Worm (Caenorhabditis elegans): ENCODE measurements around the gene dct-14.

dct-14 gene

ce11 chrV:20492385-20492784, 7.9 kb downstream of the dct-14 start, which contains the start of gene srbc-79:
srbc-79 (minus strand) TSS chrV:20492485.
- TF ChIP-seq duxl-1 (tag; optimal IDR thresholded peaks at IDR 0.05; ENCODE audit: poor library complexity) (no peak), aha-1 (tag) (peak; percentile 16)

ce11 chrV:20489102-20489501, 11.2 kb downstream of the dct-14 start, which contains the start of gene srbc-78:
srbc-78 (minus strand) TSS chrV:20489202.
- TF ChIP-seq jun-1 (tag; optimal IDR thresholded peaks at IDR 0.05): no peak
- peak in 1 of 2 experiments; percentile 77 for TF ChIP-seq unc-62 (GFP tag; optimal IDR thresholded peaks at IDR 0.05 in 1 of 2)
- no peak for TF ChIP-seq unc-62 (tag; optimal IDR thresholded peaks at IDR 0.05)

- TF ChIP-seq ZK546.5 (tag; optimal IDR thresholded peaks at IDR 0.05) (no peak), hlh-30 (tag; optimal IDR thresholded peaks at IDR 0.05; ENCODE audit: insufficient read depth) (peak; percentile 2), lsy-2 (tag; optimal IDR thresholded peaks at IDR 0.05) (peak in 1 of 2 experiments; percentile 12)
Observed at ce11 chrV:20486549-20486948, 13.8 kb downstream of the dct-14 start.

ce11 chrV:20485285-20485684, 15.0 kb downstream of the dct-14 start, which contains the start of gene dhcr-7:
dhcr-7 (minus strand) TSS chrV:20485385.
- TF ChIP-seq ZK337.2 (GFP tag; IDR thresholded peaks at IDR 0.05) (no peak), egl-27 (tag; optimal IDR thresholded peaks at IDR 0.05) (no peak), unc-130 (GFP tag; optimal IDR thresholded peaks at IDR 0.05) (no peak)

ce11 chrV:20480790-20481189, 19.5 kb downstream of the dct-14 start:
- TF ChIP-seq jun-1 (tag; optimal IDR thresholded peaks at IDR 0.05) (no peak), lin-38 (GFP tag; IDR thresholded peaks at IDR 0.05) (0 out of 2 replicates have a peak, but pooled peaks have one; percentile 21), snpc-1.2 (GFP tag; IDR thresholded peaks at IDR 0.05) (peak; percentile 67), egl-43 (GFP tag; IDR thresholded peaks at IDR 0.05) (0 out of 2 replicates have a peak, but pooled peaks have one; percentile 17), tra-1 (GFP tag; IDR thresholded peaks at IDR 0.05) (0 out of 2 replicates have a peak, but pooled peaks have one; percentile 6), mdt-29 (GFP tag; IDR thresholded peaks at IDR 0.05) (no peak), Y105C5A.15 (GFP tag; IDR thresholded peaks at IDR 0.05) (0 out of 2 replicates have a peak, but pooled peaks have one; percentile 49), dmd-8 (GFP tag; IDR thresholded peaks at IDR 0.05) (no peak), F44E2.7 (GFP tag; IDR thresholded peaks at IDR 0.05) (0 out of 2 replicates have a peak, but pooled peaks have one; percentile 74)

- peak; percentile 82; the same call in 1 of the 2 replicates for TF ChIP-seq F44E2.7 (GFP tag; IDR thresholded peaks at IDR 0.05)
Observed at ce11 chrV:20480227-20480626, 20.1 kb downstream of the dct-14 start.

- no peak for TF ChIP-seq hmg-1.1 (GFP tag; IDR thresholded peaks at IDR 0.05)
- TF ChIP-seq mep-1 (tag; optimal IDR thresholded peaks at IDR 0.05): peak; percentile 69
- peak; percentile 73 for TF ChIP-seq R02D3.7 (tag; optimal IDR thresholded peaks at IDR 0.05)
- TF ChIP-seq nhr-28 (tag; optimal IDR thresholded peaks at IDR 0.05): peak; percentile 21
- TF ChIP-seq daf-8 (GFP tag; IDR thresholded peaks at IDR 0.05): no peak
- TF ChIP-seq nhr-11 (tag; optimal IDR thresholded peaks at IDR 0.05): peak; percentile 23
- peak; percentile 26 for TF ChIP-seq nhr-6 (tag; optimal IDR thresholded peaks at IDR 0.05)
- peak in 1 of 2 experiments; percentile 2 for TF ChIP-seq mdl-1 (tag; optimal IDR thresholded peaks at IDR 0.05)
- peak; percentile 0 to 73 for TF ChIP-seq lsy-2 (tag; optimal IDR thresholded peaks at IDR 0.05)
- TF ChIP-seq mes-2 (tag; optimal IDR thresholded peaks at IDR 0.05; ENCODE audit: poor library complexity, severe bottlenecking): peak; percentile 82
- TF ChIP-seq unc-62 (GFP tag; optimal IDR thresholded peaks at IDR 0.05 in 1 of 2): no peak
- TF ChIP-seq unc-62 (tag; optimal IDR thresholded peaks at IDR 0.05): no peak
- peak; percentile 94 for TF ChIP-seq aha-1 (tag)
- peak; percentile 44; the same call in 1 of the 2 replicates for TF ChIP-seq lin-38 (GFP tag; IDR thresholded peaks at IDR 0.05)
- no peak for TF ChIP-seq ztf-11 (tag; optimal IDR thresholded peaks at IDR 0.05)
- TF ChIP-seq hlh-30 (tag; optimal IDR thresholded peaks at IDR 0.05; ENCODE audit: insufficient read depth): peak; percentile 68
- TF ChIP-seq unc-130 (GFP tag; optimal IDR thresholded peaks at IDR 0.05): peak; percentile 23
- TF ChIP-seq sdz-12 (GFP tag; optimal IDR thresholded peaks at IDR 0.05): no peak
- TF ChIP-seq rbr-2 (tag; optimal IDR thresholded peaks at IDR 0.05): peak; percentile 22
- peak; percentile 55 for TF ChIP-seq dve-1 (tag; optimal IDR thresholded peaks at IDR 0.05; ENCODE audit: insufficient read depth)
- no peak for TF ChIP-seq gei-8 (GFP tag; optimal IDR thresholded peaks at IDR 0.05)
- TF ChIP-seq pha-4 (GFP tag; IDR thresholded peaks at IDR 0.05): 0 out of 2 replicates have a peak, but pooled peaks have one; percentile 49
- TF ChIP-seq pha-4 (tag; optimal IDR thresholded peaks at IDR 0.05): no peak
- no peak for TF ChIP-seq arid-1 (GFP tag; conservative IDR thresholded peaks at IDR 0.05)
Observed at ce11 chrV:20479013-20479739, 21.1 kb downstream of the dct-14 start, which contains the start of the genes calf-1 and rpl-2. calf-1 (minus strand) TSS chrV:20479089. rpl-2 (plus strand) TSS chrV:20479689.

Measured in whole organism, L4 larva.